Worm (Caenorhabditis elegans) whole organism, midembryonic: ENCODE measurements around the gene srx-74.

ENCODE experiments used
- T22C8.4 ChIP-seq: fragments of 200-800 bp; sonication (Bioruptor generic); IDR thresholded peaks from 2 replicates; pipeline ENCODE4 v1.3.6; 2022; ENCODE audit warnings: missing genetic modification characterization, missing compliant biosample characterization
- cog-1 ChIP-seq: sonication (generic microtip); optimal IDR thresholded peaks from 2 replicates; lab custom pipeline; 2016; ENCODE audit warnings: missing genetic modification characterization, missing compliant biosample characterization
- flt-1 ChIP-seq: fragments of 200-800 bp; sonication (Bioruptor generic); IDR thresholded peaks from 2 replicates; pipeline ENCODE4 v1.3.6; 2022; ENCODE audit warnings: missing genetic modification characterization, missing compliant biosample characterization
- klf-2 ChIP-seq: fragments of 200-800 bp; sonication (Bioruptor generic); conservative IDR thresholded peaks from 2 replicates; pipeline ENCODE4 v1.3.6; 2022; ENCODE audit warnings: missing genetic modification reagents, missing genetic modification characterization, missing compliant biosample characterization
- med-1 ChIP-seq: sonication (generic microtip); optimal IDR thresholded peaks from 2 replicates; lab custom pipeline; 2017; ENCODE audit warnings: missing genetic modification characterization, mild to moderate bottlenecking, missing compliant biosample characterization, antibody characterized with exemption, missing genetic modification reagents; ENCODE audit not compliant: insufficient read depth
- ref-1 ChIP-seq: fragments of 200-800 bp; sonication (Bioruptor generic); conservative IDR thresholded peaks from 2 replicates; pipeline ENCODE4 v1.3.6; 2022; ENCODE audit warnings: missing genetic modification reagents, missing genetic modification characterization, missing compliant biosample characterization
- tab-1 ChIP-seq: fragments of 200-800 bp; sonication (Bioruptor generic); IDR thresholded peaks from 2 replicates; pipeline ENCODE4 v1.3.6; 2022; ENCODE audit warnings: missing genetic modification characterization, missing compliant biosample characterization
- ztf-23 ChIP-seq: fragments of 200-800 bp; sonication (Bioruptor generic); IDR thresholded peaks from 2 replicates; pipeline ENCODE4 v1.3.6; 2022; ENCODE audit warnings: missing genetic modification reagents, missing genetic modification characterization, missing compliant biosample characterization

- TF ChIP-seq med-1 (GFP tag; lab: Kevin White, UChicago) (no peak), ztf-23 (GFP tag; lab: Robert Waterston, UW) (no peak), T22C8.4 (GFP tag; lab: Robert Waterston, UW) (no peak), klf-2 (no peak), cog-1 (tag; lab: Kevin White, UChicago) (no peak), ref-1 (GFP tag; lab: Robert Waterston, UW) (no peak), flt-1 (GFP tag; lab: Robert Waterston, UW) (no peak), tab-1 (GFP tag; lab: Robert Waterston, UW) (no peak)
Observed at ce11 chrV:4668636-4669035, 6.3 kb upstream of the srx-74 start, which contains the start of gene srx-77.
